Fruit fly (Drosophila melanogaster) S2 (cell line): Measurements from ENCODE around the gene Mst87F.

Source experiments
- CG8478 ChIP-seq: fragments of >200 bp; optimal IDR thresholded peaks from 2 replicates; lab custom pipeline; 2018
- CTCF ChIP-seq, 2 experiments: fragments of >200 bp; optimal IDR thresholded peaks; 2 replicates each; lab custom pipeline; 2018

dm6 chr3R:13849327-13849726 is 21.5 kb upstream of the Mst87F start:
- TF ChIP-seq CG8478 (no peak), CTCF (optimal IDR thresholded peaks at IDR 0.05; lab: Kevin White, UChicago) (no peak)
